Worm (Caenorhabditis elegans) whole organism, early embryonic: ENCODE results near the gene glr-8.

Source experiments
- B0310.2 ChIP-seq: sonication (generic microtip); optimal IDR thresholded peaks from 2 replicates; lab custom pipeline; 2016; ENCODE audit warnings: mild to moderate bottlenecking, missing genetic modification characterization, missing compliant biosample characterization
- ama-1 ChIP-seq: fragments of 150-350 bp; optimal IDR thresholded peaks from 2 replicates; lab custom pipeline; 2014
- ets-7 ChIP-seq: sonication (generic microtip); optimal IDR thresholded peaks from 2 replicates; lab custom pipeline; 2016; ENCODE audit warnings: missing genotype, missing genetic modification characterization, missing compliant biosample characterization
- flt-1 ChIP-seq: fragments of 200-800 bp; sonication (Bioruptor generic); IDR thresholded peaks from 2 replicates; pipeline ENCODE4 v1.3.6; 2022; ENCODE audit warnings: missing genetic modification characterization, missing compliant biosample characterization
- hmbx-1 ChIP-seq: sonication (generic microtip); optimal IDR thresholded peaks from 2 replicates; lab custom pipeline; 2016; ENCODE audit warnings: mild to moderate bottlenecking, missing genetic modification characterization, missing compliant biosample characterization
- hnd-1 ChIP-seq: sonication (generic microtip); optimal IDR thresholded peaks from 2 replicates; lab custom pipeline; 2016; ENCODE audit warnings: missing genetic modification characterization, missing compliant biosample characterization
- tbx-37 ChIP-seq: fragments of 200-800 bp; sonication (Bioruptor generic); conservative IDR thresholded peaks from 2 replicates; pipeline ENCODE4 v1.3.6; 2022; ENCODE audit warnings: missing genetic modification reagents, missing genetic modification characterization, missing compliant biosample characterization
- tra-4 ChIP-seq: sonication (generic microtip); optimal IDR thresholded peaks from 2 replicates; lab custom pipeline; 2017; ENCODE audit warnings: missing genetic modification characterization, missing compliant biosample characterization

- TF ChIP-seq ama-1 (no peak), tra-4 (tag; lab: Kevin White, UChicago) (no peak), B0310.2 (tag; lab: Kevin White, UChicago) (no peak), flt-1 (no peak), tbx-37 (GFP tag; lab: Robert Waterston, UW) (no peak), hnd-1 (tag; lab: Kevin White, UChicago) (no peak), hmbx-1 (tag; lab: Kevin White, UChicago) (no peak), ets-7 (tag; lab: Kevin White, UChicago) (no peak)
These were observed 37.9 kb downstream of the glr-8 start for ce11 chrX:6543665-6544064.
